Fruit fly (Drosophila melanogaster): Measurements from ENCODE around the gene CG14089.

Gene CG14089

dm6 chr3L:19230801-19231547 lies 49.6 kb downstream of the CG14089 start (continued):
- TF ChIP-seq Oli (tag; optimal IDR thresholded peaks at IDR 0.05), result peak; percentile 18
- TF ChIP-seq CG12219 (GFP tag; optimal IDR thresholded peaks at IDR 0.05), result no peak
- TF ChIP-seq CG6689 (GFP tag; IDR thresholded peaks at IDR 0.05), result no peak
- TF ChIP-seq CG3065 (GFP tag; optimal IDR thresholded peaks at IDR 0.05), result no peak
- TF ChIP-seq CG6654 (GFP tag; optimal IDR thresholded peaks at IDR 0.05), result no peak
- TF ChIP-seq CG8765 (GFP tag; IDR thresholded peaks at IDR 0.05), result no peak
- no peak for TF ChIP-seq pum (GFP tag; optimal IDR thresholded peaks at IDR 0.05)
- peak; percentile 21 for TF ChIP-seq ind (GFP tag; optimal IDR thresholded peaks at IDR 0.05)
- TF ChIP-seq CG7271 (tag; optimal IDR thresholded peaks at IDR 0.05), result no peak
- TF ChIP-seq dm (GFP tag; optimal IDR thresholded peaks at IDR 0.05), result no peak
- no peak for TF ChIP-seq Adf1 (GFP tag; IDR thresholded peaks at IDR 0.05)
- TF ChIP-seq fd96Cb (tag; optimal IDR thresholded peaks at IDR 0.05), result peak; percentile 18
- TF ChIP-seq CG4404 (GFP tag; IDR thresholded peaks at IDR 0.05), result no peak
- TF ChIP-seq hth (optimal IDR thresholded peaks at IDR 0.05), result no peak
- TF ChIP-seq peb (GFP tag; IDR thresholded peaks at IDR 0.05), result no peak
- 0 out of 2 replicates have a peak, but pooled peaks have one; percentile 13 for TF ChIP-seq rib (GFP tag; IDR thresholded peaks at IDR 0.05)
- peak; percentile 62 for TF ChIP-seq CG11504 (tag; optimal IDR thresholded peaks at IDR 0.05)
- TF ChIP-seq ro (GFP tag; IDR thresholded peaks at IDR 0.05), result no peak
- no peak for TF ChIP-seq CG16779 (GFP tag; IDR thresholded peaks at IDR 0.05)
- TF ChIP-seq ara (GFP tag; IDR thresholded peaks at IDR 0.05), result no peak
- TF ChIP-seq B-H2 (GFP tag; optimal IDR thresholded peaks at IDR 0.05), result no peak
- TF ChIP-seq CG4820 (GFP tag; optimal IDR thresholded peaks at IDR 0.05), result no peak
- 0 out of 2 replicates have a peak, but pooled peaks have one; percentile 15 for TF ChIP-seq CG9932 (GFP tag; IDR thresholded peaks at IDR 0.05)
- no peak for TF ChIP-seq CG18011 (GFP tag; optimal IDR thresholded peaks at IDR 0.05)
- TF ChIP-seq pfk (GFP tag; optimal IDR thresholded peaks at IDR 0.05), result no peak
- TF ChIP-seq Sin3A (optimal IDR thresholded peaks at IDR 0.05), result no peak
- TF ChIP-seq CG11560 (tag; IDR thresholded peaks at IDR 0.05), result no peak
- no peak for TF ChIP-seq BtbVII (GFP tag; optimal IDR thresholded peaks at IDR 0.05)
- no peak for TF ChIP-seq E2f1 (GFP tag; IDR thresholded peaks at IDR 0.05)
- no peak for TF ChIP-seq Lim3 (GFP tag; IDR thresholded peaks at IDR 0.05)
- no peak for TF ChIP-seq nom (GFP tag; optimal IDR thresholded peaks at IDR 0.05)
- no peak for TF ChIP-seq Side (GFP tag; optimal IDR thresholded peaks at IDR 0.05)
- TF ChIP-seq btn (GFP tag; optimal IDR thresholded peaks at IDR 0.05), result no peak
- TF ChIP-seq Dad (GFP tag; optimal IDR thresholded peaks at IDR 0.05), result no peak
- TF ChIP-seq CG6854 (GFP tag; optimal IDR thresholded peaks at IDR 0.05), result no peak
- TF ChIP-seq Vsx1 (GFP tag; optimal IDR thresholded peaks at IDR 0.05), result no peak
- TF ChIP-seq nmo (GFP tag; optimal IDR thresholded peaks at IDR 0.05), result peak; percentile 9
- TF ChIP-seq prd (optimal IDR thresholded peaks at IDR 0.05), result no peak
- peak; percentile 26; the same call in 1 of the 3 replicates for TF ChIP-seq prd (GFP tag; IDR thresholded peaks at IDR 0.05)
- no peak for TF ChIP-seq Atf-2 (GFP tag; optimal IDR thresholded peaks at IDR 0.05)
- peak; percentile 3 for TF ChIP-seq Mad (GFP tag; optimal IDR thresholded peaks at IDR 0.05)
- TF ChIP-seq Jarid2 (GFP tag; optimal IDR thresholded peaks at IDR 0.05), result peak; percentile 15
- no peak for TF ChIP-seq CG2116 (GFP tag; optimal IDR thresholded peaks at IDR 0.05)
- no peak for TF ChIP-seq CG6813 (GFP tag; optimal IDR thresholded peaks at IDR 0.05)
- no peak for TF ChIP-seq klu (GFP tag; IDR thresholded peaks at IDR 0.05)
- TF ChIP-seq Asciz (GFP tag; optimal IDR thresholded peaks at IDR 0.05), result peak; percentile 20
- peak; percentile 47 for TF ChIP-seq CG18262 (tag; optimal IDR thresholded peaks at IDR 0.05)
- no peak for TF ChIP-seq sens-2 (GFP tag; IDR thresholded peaks at IDR 0.05)
- no peak for TF ChIP-seq zfh2 (GFP tag; optimal IDR thresholded peaks at IDR 0.05)
- no peak for TF ChIP-seq jing (GFP tag; optimal IDR thresholded peaks at IDR 0.05)
- no peak for TF ChIP-seq sob (GFP tag; IDR thresholded peaks at IDR 0.05)
- no peak for TF ChIP-seq amos (GFP tag; IDR thresholded peaks at IDR 0.05; ENCODE audit: partially characterized antibody)
